Fruit fly (Drosophila melanogaster): Measurements from ENCODE around the gene sog.

The sog gene

DNA sequence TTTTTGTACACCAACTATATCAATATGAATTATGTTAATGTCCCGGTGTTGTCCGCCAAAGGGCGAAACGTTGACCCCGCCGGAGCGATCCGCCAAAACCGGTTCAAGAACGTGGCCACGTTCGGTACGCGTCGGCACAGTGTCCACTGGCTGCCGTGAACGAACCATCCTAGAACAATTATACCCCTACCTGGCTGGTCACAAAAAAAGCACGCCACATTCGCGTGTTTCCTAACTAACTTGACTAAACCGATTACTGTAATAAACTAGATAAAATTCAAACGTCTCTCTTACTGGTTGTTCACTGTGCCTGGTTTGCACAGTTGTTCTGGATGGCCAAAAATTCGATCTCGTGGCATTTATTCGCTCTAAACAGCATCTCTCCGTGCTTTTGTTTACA lies 53.7 kb downstream of the sog start (continued):
- peak; percentile 94 for TF ChIP-seq Atf6 (GFP tag; IDR thresholded peaks at IDR 0.05)
- no peak for TF ChIP-seq Hey (tag; optimal IDR thresholded peaks at IDR 0.05)
- TF ChIP-seq CG11456 (GFP tag; IDR thresholded peaks at IDR 0.05): peak; percentile 96
- TF ChIP-seq CG12659 (GFP tag; optimal IDR thresholded peaks at IDR 0.05): peak; percentile 91
- peak; percentile 92 for TF ChIP-seq sisA (GFP tag; IDR thresholded peaks at IDR 0.05)
- TF ChIP-seq kay (GFP tag; optimal IDR thresholded peaks at IDR 0.05): peak; percentile 77
- TF ChIP-seq CG3726 (GFP tag; IDR thresholded peaks at IDR 0.05): peak; percentile 68; the same call in 1 of the 3 replicates
- TF ChIP-seq CG14050 (GFP tag; IDR thresholded peaks at IDR 0.05): peak; percentile 86
- TF ChIP-seq CG4328 (GFP tag; optimal IDR thresholded peaks at IDR 0.05): peak; percentile 64
- no peak for TF ChIP-seq nau (GFP tag; optimal IDR thresholded peaks at IDR 0.05)
- TF ChIP-seq CG7839 (tag; optimal IDR thresholded peaks at IDR 0.05): peak; percentile 95
- TF ChIP-seq CG12942 (GFP tag; optimal IDR thresholded peaks at IDR 0.05): peak; percentile 84
- TF ChIP-seq NC2β (GFP tag; optimal IDR thresholded peaks at IDR 0.05): peak; percentile 86
- TF ChIP-seq CG4617 (GFP tag; optimal IDR thresholded peaks at IDR 0.05; ENCODE audit: borderline replicate concordance): peak; percentile 70
- peak; percentile 89 for TF ChIP-seq CG6689 (GFP tag; IDR thresholded peaks at IDR 0.05)
- TF ChIP-seq NFAT (GFP tag; IDR thresholded peaks at IDR 0.05): peak; percentile 96
- no peak for TF ChIP-seq lov (optimal IDR thresholded peaks at IDR 0.05)
- TF ChIP-seq lov (GFP tag; IDR thresholded peaks at IDR 0.05): peak; percentile 91
- no peak for TF ChIP-seq hth (optimal IDR thresholded peaks at IDR 0.05)
- peak; percentile 90 for TF ChIP-seq Ptx1 (GFP tag; IDR thresholded peaks at IDR 0.05)
- TF ChIP-seq CG9797 (GFP tag; optimal IDR thresholded peaks at IDR 0.05): peak; percentile 13
- no peak for TF ChIP-seq inv (GFP tag; IDR thresholded peaks at IDR 0.05; ENCODE audit: partially characterized antibody)
- TF ChIP-seq Hmr (GFP tag; optimal IDR thresholded peaks at IDR 0.05): peak; percentile 93
- peak; percentile 96 for TF ChIP-seq lab (GFP tag; optimal IDR thresholded peaks at IDR 0.05)
- peak; percentile 93 for TF ChIP-seq CG6813 (GFP tag; optimal IDR thresholded peaks at IDR 0.05)
- peak; percentile 91 for TF ChIP-seq CoRest (tag; optimal IDR thresholded peaks at IDR 0.05)
- TF ChIP-seq corto (GFP tag; optimal IDR thresholded peaks at IDR 0.05): peak; percentile 89
- peak; percentile 86 for TF ChIP-seq HLH3B (GFP tag; IDR thresholded peaks at IDR 0.05)
- TF ChIP-seq dati (GFP tag; IDR thresholded peaks at IDR 0.05): peak; percentile 67
- TF ChIP-seq CG15696 (tag; optimal IDR thresholded peaks at IDR 0.05): peak; percentile 89
- TF ChIP-seq CG17568 (GFP tag; optimal IDR thresholded peaks at IDR 0.05): no peak
- TF ChIP-seq tin (GFP tag; optimal IDR thresholded peaks at IDR 0.05): peak; percentile 92
- peak; percentile 88 for TF ChIP-seq Dek (tag; optimal IDR thresholded peaks at IDR 0.05)
- no peak for TF ChIP-seq vnd (GFP tag; IDR thresholded peaks at IDR 0.05; ENCODE audit: partially characterized antibody)
- TF ChIP-seq CG6791 (GFP tag; IDR thresholded peaks at IDR 0.05; ENCODE audit: partially characterized antibody): no peak
- TF ChIP-seq br (optimal IDR thresholded peaks at IDR 0.05): no peak
- peak; percentile 72 for TF ChIP-seq p53 (GFP tag; optimal IDR thresholded peaks at IDR 0.05)
- peak; percentile 95 for TF ChIP-seq CG16779 (GFP tag; IDR thresholded peaks at IDR 0.05)
- TF ChIP-seq Sin3A (optimal IDR thresholded peaks at IDR 0.05): no peak
- peak; percentile 87 for TF ChIP-seq CG7357 (GFP tag; IDR thresholded peaks at IDR 0.05)
- peak; percentile 65 for TF ChIP-seq CG5180 (GFP tag; optimal IDR thresholded peaks at IDR 0.05)
- TF ChIP-seq gce (GFP tag; IDR thresholded peaks at IDR 0.05): peak; percentile 87
- peak; percentile 80 for TF ChIP-seq Mes4 (GFP tag; optimal IDR thresholded peaks at IDR 0.05)
- TF ChIP-seq CG2875 (GFP tag; optimal IDR thresholded peaks at IDR 0.05): peak; percentile 73
- TF ChIP-seq fu2 (GFP tag; optimal IDR thresholded peaks at IDR 0.05): peak; percentile 83
- TF ChIP-seq exex (tag; optimal IDR thresholded peaks at IDR 0.05): no peak
- TF ChIP-seq ato (GFP tag; IDR thresholded peaks at IDR 0.05; ENCODE audit: partially characterized antibody): no peak
- peak; percentile 77 for TF ChIP-seq gcm2 (GFP tag; optimal IDR thresholded peaks at IDR 0.05)
- TF ChIP-seq bbx (GFP tag; IDR thresholded peaks at IDR 0.05; ENCODE audit: partially characterized antibody): no peak
- peak; percentile 77 for TF ChIP-seq CG17912 (GFP tag; optimal IDR thresholded peaks at IDR 0.05)
- peak; percentile 75 for TF ChIP-seq CG7928 (GFP tag; optimal IDR thresholded peaks at IDR 0.05)
